Worm (Caenorhabditis elegans) whole organism, L2 larva: ENCODE data around the gene C04C3.6.
"Not testable (repeated sequence)": the region's sequence is repeated elsewhere in the genome, so short reads cannot be mapped to it uniquely, and the experiment has no call there.

Experiments used
- gmeb-1 ChIP-seq: fragments of 150-350 bp; optimal IDR thresholded peaks from 2 replicates; lab custom pipeline; 2014; ENCODE audit warnings: missing biosample characterization, missing genetic modification characterization
- lin-13 ChIP-seq: fragments of 150-350 bp; optimal IDR thresholded peaks from 2 replicates; lab custom pipeline; 2014; ENCODE audit warnings: missing biosample characterization, missing genetic modification reagents, missing genetic modification characterization
- lsy-2 ChIP-seq, 2 experiments: fragments of 150-350 bp in 1 of 2; sonication (generic microtip) in 1 of 2; optimal IDR thresholded peaks; 2 replicates each; lab custom pipeline; 2014 to 2017; ENCODE audit warnings: missing biosample characterization in 2 of 2, missing genetic modification characterization in 2 of 2
- peb-1 ChIP-seq: fragments of 150-350 bp; optimal IDR thresholded peaks from 2 replicates; lab custom pipeline; 2014; ENCODE audit warnings: missing biosample characterization, missing genetic modification characterization
- zag-1 ChIP-seq: fragments of 150-350 bp; optimal IDR thresholded peaks from 2 replicates; lab custom pipeline; 2014; ENCODE audit warnings: missing biosample characterization, missing genetic modification characterization

- TF ChIP-seq peb-1 (tag; lab: Kevin White, UChicago); lsy-2 (tag; optimal IDR thresholded peaks at IDR 0.05; lab: Kevin White, UChicago); gmeb-1 (tag; lab: Kevin White, UChicago); lin-13 (GFP tag; lab: Kevin White, UChicago); zag-1 (tag; lab: Kevin White, UChicago): not testable (repeated sequence)
Observed at ce11 chrIV:3389999-3390398, 32.4 kb downstream of the C04C3.6 start, which contains the start of gene B0546.5.
